Worm (Caenorhabditis elegans) whole organism, L4 larva: ENCODE data around the gene tofu-6.

Source experiments
- arid-1 ChIP-seq: fragments of 200-800 bp; sonication (Bioruptor generic); conservative IDR thresholded peaks from 2 replicates; pipeline ENCODE4 v1.3.6; 2022; ENCODE audit warnings: missing genetic modification reagents, missing genetic modification characterization, missing compliant biosample characterization
- cey-2 ChIP-seq: sonication (generic microtip); optimal IDR thresholded peaks from 3 replicates; lab custom pipeline; 2017; ENCODE audit warnings: missing genetic modification characterization, mild to moderate bottlenecking, missing compliant biosample characterization, antibody characterized with exemption, borderline replicate concordance; ENCODE audit not compliant: insufficient read depth
- dmd-6 ChIP-seq: fragments of 200-800 bp; sonication (Bioruptor generic); IDR thresholded peaks from 2 replicates; pipeline ENCODE4 v1.3.6; 2022; ENCODE audit warnings: missing genetic modification reagents, missing genetic modification characterization, missing compliant biosample characterization
- dpl-1 ChIP-seq: fragments of 150-350 bp; optimal IDR thresholded peaks from 2 replicates; lab custom pipeline; 2014; ENCODE audit warnings: missing biosample characterization, missing genetic modification reagents, missing genetic modification characterization
- lin-39 ChIP-seq: fragments of 150-350 bp; optimal IDR thresholded peaks from 2 replicates; lab custom pipeline; 2014; ENCODE audit warnings: missing biosample characterization, missing genetic modification reagents, missing genetic modification characterization
- pha-4 ChIP-seq, 2 experiments: fragments of 150-350 bp in 1 of 2; fragments of 200-800 bp in 1 of 2; sonication (Bioruptor generic) in 1 of 2; IDR thresholded peaks in 1 of 2; optimal IDR thresholded peaks in 1 of 2; 2 replicates each; pipeline versions ENCODE4 v1.3.6 to Lab custom; 2014 to 2022; ENCODE audit warnings: missing genetic modification characterization in 2 of 2, missing genetic modification reagents in 2 of 2, missing biosample characterization in 1 of 2, missing compliant biosample characterization in 1 of 2

- no peak for TF ChIP-seq cey-2
- no peak for TF ChIP-seq pha-4 (GFP tag; IDR thresholded peaks at IDR 0.05; lab: Robert Waterston, UW)
- no peak for TF ChIP-seq pha-4 (tag; optimal IDR thresholded peaks at IDR 0.05; lab: Kevin White, UChicago)
- TF ChIP-seq lin-39 (tag; lab: Kevin White, UChicago) = no peak
- peak; percentile 45 for TF ChIP-seq dpl-1 (GFP tag; lab: Kevin White, UChicago)
- no peak for TF ChIP-seq dmd-6 (GFP tag; lab: Robert Waterston, UW)
- TF ChIP-seq arid-1 = no peak
Observed at ce11 chrII:5420947-5421614, at the start of gene tofu-6.
